Fruit fly (Drosophila melanogaster) S2 (cell line): ENCODE results near the gene TkR86C.

Experiments
- CG8478 ChIP-seq: fragments of >200 bp; optimal IDR thresholded peaks from 2 replicates; lab custom pipeline; 2018
- CTCF ChIP-seq, 2 experiments: fragments of >200 bp; optimal IDR thresholded peaks; 2 replicates each; lab custom pipeline; 2018

DNA sequence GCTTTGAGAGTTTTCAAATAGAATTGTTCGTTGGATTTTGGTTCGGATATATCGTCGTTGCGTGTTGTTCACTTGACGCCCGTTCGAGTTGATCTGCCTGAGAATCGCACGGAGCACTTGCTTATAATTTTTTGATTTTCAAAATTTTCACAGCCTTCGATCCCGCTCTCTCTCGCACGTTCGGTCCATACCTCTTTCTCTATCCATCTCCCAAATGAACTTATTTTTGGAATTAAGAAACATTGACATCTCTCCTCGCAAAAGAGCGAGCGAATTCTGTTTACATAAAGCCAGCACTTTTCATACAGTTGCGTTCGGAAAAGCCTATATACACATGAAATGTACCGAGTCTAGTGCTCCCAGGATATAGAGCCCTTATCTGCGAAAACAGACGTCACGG is 26.2 kb upstream of the TkR86C start, which contains the start of the genes CG45076, CG45078 and fau:
- TF ChIP-seq CG8478 (no peak), CTCF (optimal IDR thresholded peaks at IDR 0.05; lab: Kevin White, UChicago) (no peak)
